Worm (Caenorhabditis elegans) whole organism, young adult: Measurements from ENCODE around the gene ttr-40.
A peak's percentile ranks its signal among the peaks of the same experiment; 100 is the strongest.

ENCODE experiments used
- B0019.2 ChIP-seq: fragments of 200-800 bp; sonication (Bioruptor generic); conservative IDR thresholded peaks from 2 replicates; pipeline ENCODE4 v1.3.6; 2022; ENCODE audit warnings: missing genetic modification reagents, missing genetic modification characterization, missing compliant biosample characterization
- B0261.1 ChIP-seq: sonication (generic microtip); optimal IDR thresholded peaks from 2 replicates; lab custom pipeline; 2016; ENCODE audit warnings: mild to moderate bottlenecking, missing genetic modification characterization, moderate library complexity, missing compliant biosample characterization
- F10E7.11 ChIP-seq: sonication (generic microtip); optimal IDR thresholded peaks from 2 replicates; lab custom pipeline; 2017; ENCODE audit warnings: mild to moderate bottlenecking, missing genetic modification characterization, moderate library complexity, missing compliant biosample characterization
- F22D6.2 ChIP-seq: sonication (generic microtip); optimal IDR thresholded peaks from 2 replicates; lab custom pipeline; 2016; ENCODE audit warnings: mild to moderate bottlenecking, missing genetic modification characterization, missing compliant biosample characterization
- F33H1.4 ChIP-seq: fragments of 200-800 bp; sonication (Bioruptor generic); IDR thresholded peaks from 2 replicates; pipeline ENCODE4 v1.3.6; 2022; ENCODE audit warnings: missing genetic modification reagents, missing genetic modification characterization, missing compliant biosample characterization
- F39B2.1 ChIP-seq: fragments of 200-800 bp; sonication (Bioruptor generic); IDR thresholded peaks from 2 replicates; pipeline ENCODE4 v1.3.6; 2022; ENCODE audit warnings: missing genetic modification reagents, missing genetic modification characterization, missing compliant biosample characterization
- F55B11.4 ChIP-seq: sonication (generic microtip); optimal IDR thresholded peaks from 2 replicates; lab custom pipeline; 2016; ENCODE audit warnings: missing compliant biosample characterization, missing genetic modification characterization, borderline replicate concordance; ENCODE audit not compliant: insufficient read depth
- F57C9.4 ChIP-seq: sonication (generic microtip); optimal IDR thresholded peaks from 2 replicates; lab custom pipeline; 2017; ENCODE audit warnings: mild to moderate bottlenecking, missing genetic modification characterization, missing compliant biosample characterization
- K11D2.4 ChIP-seq: fragments of 200-800 bp; sonication (Bioruptor generic); IDR thresholded peaks from 2 replicates; pipeline ENCODE4 v1.3.6; 2022; ENCODE audit warnings: missing genetic modification reagents, missing genetic modification characterization, missing compliant biosample characterization
- K12H6.12 ChIP-seq: fragments of 200-800 bp; sonication (Bioruptor generic); optimal IDR thresholded peaks from 2 replicates; lab custom pipeline; 2018; ENCODE audit warnings: mild to moderate bottlenecking, missing genetic modification characterization, missing compliant biosample characterization
- T07F8.4 ChIP-seq: sonication (generic microtip); optimal IDR thresholded peaks from 2 replicates; lab custom pipeline; 2016; ENCODE audit warnings: mild to moderate bottlenecking, missing genetic modification characterization, moderate library complexity, missing compliant biosample characterization
- Y53G8AR.9 ChIP-seq: fragments of 200-800 bp; sonication (Bioruptor generic); conservative IDR thresholded peaks from 2 replicates; pipeline ENCODE4 v1.3.6; 2022; ENCODE audit warnings: missing genetic modification reagents, missing genetic modification characterization, missing compliant biosample characterization
- Y95B8A.8 ChIP-seq: fragments of 200-800 bp; sonication (Bioruptor generic); IDR thresholded peaks from 2 replicates; pipeline ENCODE4 v1.3.6; 2022; ENCODE audit warnings: missing genetic modification reagents, missing genetic modification characterization, missing compliant biosample characterization
- akir-1 ChIP-seq: fragments of 200-800 bp; sonication (Bioruptor generic); optimal IDR thresholded peaks from 2 replicates; lab custom pipeline; 2018; ENCODE audit warnings: mild to moderate bottlenecking, missing genetic modification characterization, moderate library complexity, missing compliant biosample characterization
- atf-7 ChIP-seq: sonication (generic microtip); optimal IDR thresholded peaks from 2 replicates; lab custom pipeline; 2017; ENCODE audit warnings: mild to moderate bottlenecking, missing genetic modification characterization, missing compliant biosample characterization
- attf-5 ChIP-seq: fragments of 200-800 bp; sonication (Bioruptor generic); optimal IDR thresholded peaks from 2 replicates; lab custom pipeline; 2018; ENCODE audit warnings: mild to moderate bottlenecking, missing genetic modification characterization, missing compliant biosample characterization
- attf-6 ChIP-seq: fragments of 200-800 bp; sonication (Bioruptor generic); IDR thresholded peaks from 2 replicates; pipeline ENCODE4 v1.3.6; 2022; ENCODE audit warnings: missing genetic modification reagents, missing genetic modification characterization, missing compliant biosample characterization
- bed-1 ChIP-seq: fragments of 200-800 bp; sonication (Bioruptor generic); IDR thresholded peaks from 2 replicates; pipeline ENCODE4 v1.3.6; 2022; ENCODE audit warnings: missing genetic modification reagents, missing genetic modification characterization, missing compliant biosample characterization
- bed-2 ChIP-seq: fragments of 200-800 bp; sonication (Bioruptor generic); IDR thresholded peaks from 2 replicates; pipeline ENCODE4 v1.3.6; 2022; ENCODE audit warnings: missing genetic modification reagents, missing genetic modification characterization, missing compliant biosample characterization
- ceh-100 ChIP-seq: fragments of 200-800 bp; sonication (Bioruptor generic); IDR thresholded peaks from 2 replicates; pipeline ENCODE4 v1.3.6; 2022; ENCODE audit warnings: missing genetic modification reagents, missing genetic modification characterization, missing compliant biosample characterization
- ceh-27 ChIP-seq: fragments of 200-800 bp; sonication (Bioruptor generic); optimal IDR thresholded peaks from 2 replicates; lab custom pipeline; 2018; ENCODE audit warnings: mild to moderate bottlenecking, missing genetic modification characterization, moderate library complexity, missing compliant biosample characterization
- ceh-58 ChIP-seq: fragments of 200-800 bp; sonication (Bioruptor generic); IDR thresholded peaks from 2 replicates; pipeline ENCODE4 v1.3.6; 2022; ENCODE audit warnings: missing genetic modification characterization, missing compliant biosample characterization
- ceh-91 ChIP-seq: fragments of 200-800 bp; sonication (Bioruptor generic); IDR thresholded peaks from 2 replicates; pipeline ENCODE4 v1.3.6; 2022; ENCODE audit warnings: missing genetic modification reagents, missing genetic modification characterization, missing compliant biosample characterization
- die-1 ChIP-seq: sonication (generic microtip); optimal IDR thresholded peaks from 2 replicates; lab custom pipeline; 2016; ENCODE audit warnings: missing genotype, mild to moderate bottlenecking, missing genetic modification characterization, missing compliant biosample characterization
- dpl-1 ChIP-seq: fragments of 150-350 bp; optimal IDR thresholded peaks from 2 replicates; lab custom pipeline; 2014; ENCODE audit warnings: missing biosample characterization, missing genetic modification reagents, missing genetic modification characterization
- egrh-3 ChIP-seq: fragments of 200-800 bp; sonication (Bioruptor generic); IDR thresholded peaks from 2 replicates; pipeline ENCODE4 v1.3.6; 2022; ENCODE audit warnings: missing genetic modification reagents, missing genetic modification characterization, missing compliant biosample characterization
- him-1 ChIP-seq: sonication (generic microtip); optimal IDR thresholded peaks from 2 replicates; lab custom pipeline; 2016; ENCODE audit warnings: missing genotype, missing genetic modification reagents, missing genetic modification characterization, missing compliant biosample characterization
- hrde-1 ChIP-seq: sonication (generic microtip); optimal IDR thresholded peaks from 2 replicates; lab custom pipeline; 2016; ENCODE audit warnings: missing genetic modification characterization, mild to moderate bottlenecking, missing compliant biosample characterization, moderate library complexity, missing genotype, missing genetic modification reagents, borderline replicate concordance
- hsf-1 ChIP-seq: fragments of 200-800 bp; sonication (Bioruptor generic); IDR thresholded peaks from 2 replicates; pipeline ENCODE4 v1.3.6; 2022; ENCODE audit warnings: missing genetic modification reagents, missing genetic modification characterization, missing compliant biosample characterization
- let-526 ChIP-seq: fragments of 200-800 bp; sonication (Bioruptor generic); IDR thresholded peaks from 2 replicates; pipeline ENCODE4 v1.3.6; 2022; ENCODE audit warnings: missing genetic modification reagents, missing genetic modification characterization, missing compliant biosample characterization
- lir-1 ChIP-seq: fragments of 200-800 bp; sonication (Bioruptor generic); conservative IDR thresholded peaks from 2 replicates; pipeline ENCODE4 v1.3.6; 2022; ENCODE audit warnings: missing genetic modification reagents, missing genetic modification characterization, missing compliant biosample characterization
- madf-8 ChIP-seq: fragments of 200-800 bp; sonication (Bioruptor generic); conservative IDR thresholded peaks from 2 replicates; pipeline ENCODE4 v1.3.6; 2022; ENCODE audit warnings: missing genetic modification reagents, missing genetic modification characterization, missing compliant biosample characterization
- mxl-1 ChIP-seq: sonication (generic microtip); optimal IDR thresholded peaks from 2 replicates; lab custom pipeline; 2016; ENCODE audit warnings: missing genetic modification characterization, missing compliant biosample characterization
- nfya-2 ChIP-seq: fragments of 200-800 bp; sonication (Bioruptor generic); IDR thresholded peaks from 2 replicates; pipeline ENCODE4 v1.3.6; 2022; ENCODE audit warnings: missing genetic modification reagents, missing genetic modification characterization, missing compliant biosample characterization
- nhr-27 ChIP-seq: fragments of 200-800 bp; sonication (Bioruptor generic); optimal IDR thresholded peaks from 2 replicates; lab custom pipeline; 2018; ENCODE audit warnings: mild to moderate bottlenecking, missing genetic modification characterization, moderate library complexity, missing compliant biosample characterization
- nhr-90 ChIP-seq: sonication (generic microtip); optimal IDR thresholded peaks from 2 replicates; lab custom pipeline; 2016; ENCODE audit warnings: missing genotype, mild to moderate bottlenecking, missing genetic modification characterization, missing compliant biosample characterization
- pha-4 ChIP-seq: fragments of 150-350 bp; sonication (generic microtip); optimal IDR thresholded peaks from 2 replicates; lab custom pipeline; 2014; ENCODE audit warnings: missing biosample characterization, missing genetic modification reagents, missing genetic modification characterization
- sea-2 ChIP-seq: fragments of 200-800 bp; sonication (Bioruptor generic); IDR thresholded peaks from 2 replicates; pipeline ENCODE4 v1.3.6; 2022; ENCODE audit warnings: missing genetic modification characterization, missing compliant biosample characterization
- snpc-4 ChIP-seq, 5 experiments: fragments of 150-350 bp in 1 of 5; sonication (generic microtip) in 4 of 5; optimal IDR thresholded peaks; 2 replicates each; lab custom pipeline; 2014 to 2018; ENCODE audit warnings: missing genetic modification characterization in 5 of 5, missing biosample characterization in 3 of 5, antibody characterized with exemption in 2 of 5, mild to moderate bottlenecking in 2 of 5, missing compliant biosample characterization in 2 of 5, missing genotype in 2 of 5, moderate library complexity in 2 of 5, missing genetic modification reagents in 1 of 5
- somi-1 ChIP-seq: fragments of 200-800 bp; sonication (Bioruptor generic); optimal IDR thresholded peaks from 2 replicates; lab custom pipeline; 2018; ENCODE audit warnings: mild to moderate bottlenecking, missing genetic modification characterization, missing compliant biosample characterization
- sptf-2 ChIP-seq: fragments of 200-800 bp; sonication (Bioruptor generic); optimal IDR thresholded peaks from 2 replicates; lab custom pipeline; 2018; ENCODE audit warnings: mild to moderate bottlenecking, missing genetic modification characterization, missing compliant biosample characterization
- tbp1 ChIP-seq: fragments of 200-800 bp; sonication (Bioruptor generic); optimal IDR thresholded peaks from 2 replicates; lab custom pipeline; 2018; ENCODE audit warnings: mild to moderate bottlenecking, missing genetic modification characterization, missing compliant biosample characterization
- tlf-1 ChIP-seq: fragments of 200-800 bp; sonication (Bioruptor generic); optimal IDR thresholded peaks from 2 replicates; lab custom pipeline; 2018; ENCODE audit warnings: mild to moderate bottlenecking, missing genetic modification characterization, missing compliant biosample characterization
- unc-130 ChIP-seq: sonication (generic microtip); optimal IDR thresholded peaks from 2 replicates; lab custom pipeline; 2016; ENCODE audit warnings: missing genetic modification reagents, missing genetic modification characterization, missing compliant biosample characterization
- xnd-1 ChIP-seq: sonication (generic microtip); optimal IDR thresholded peaks from 2 replicates; lab custom pipeline; 2016; ENCODE audit warnings: missing genotype, missing genetic modification reagents, missing genetic modification characterization, missing compliant biosample characterization
- zim-3 ChIP-seq: sonication (generic microtip); optimal IDR thresholded peaks from 2 replicates; lab custom pipeline; 2017; ENCODE audit warnings: mild to moderate bottlenecking, missing genetic modification characterization, moderate library complexity, missing compliant biosample characterization
- ztf-6 ChIP-seq: fragments of 200-800 bp; sonication (Bioruptor generic); IDR thresholded peaks from 2 replicates; pipeline ENCODE4 v1.3.6; 2022; ENCODE audit warnings: missing genetic modification reagents, missing genetic modification characterization, missing compliant biosample characterization

Gene ttr-40

ce11 chrV:9382538-9383328 lies 27.5 kb upstream of the ttr-40 start (continued):
- peak; percentile 85 for TF ChIP-seq Y53G8AR.9 (GFP tag; lab: Robert Waterston, UW)
- no peak for TF ChIP-seq pha-4 (tag; lab: Kevin White, UChicago)
- TF ChIP-seq mxl-1 (tag; lab: Kevin White, UChicago) = no peak
- TF ChIP-seq sptf-2 (GFP tag; lab: Kevin White, UChicago) = no peak
- TF ChIP-seq ceh-91 = peak; percentile 95
- no peak for TF ChIP-seq T07F8.4 (tag; lab: Kevin White, UChicago)
- TF ChIP-seq ceh-58 = no peak
- no peak for TF ChIP-seq F39B2.1
- peak; percentile 88 for TF ChIP-seq unc-130 (GFP tag; lab: Kevin White, UChicago)
- peak; percentile 64 for TF ChIP-seq him-1
- no peak for TF ChIP-seq hrde-1
- TF ChIP-seq egrh-3 (GFP tag; lab: Robert Waterston, UW) = no peak
- no peak for TF ChIP-seq die-1 (tag; lab: Kevin White, UChicago)
- TF ChIP-seq tbp1 (GFP tag; lab: Kevin White, UChicago) = no peak
- no peak for TF ChIP-seq nhr-27 (tag; lab: Kevin White, UChicago)
- no peak for TF ChIP-seq K11D2.4 (GFP tag; lab: Robert Waterston, UW)
- no peak for TF ChIP-seq bed-1
- TF ChIP-seq F10E7.11 (tag; lab: Kevin White, UChicago) = no peak
- TF ChIP-seq ztf-6 = no peak
- peak; percentile 83 for TF ChIP-seq tlf-1 (GFP tag; lab: Kevin White, UChicago)
- TF ChIP-seq xnd-1 (tag; lab: Kevin White, UChicago) = peak; percentile 99
- TF ChIP-seq B0019.2 = peak; percentile 83
- peak; percentile 100 for TF ChIP-seq madf-8 (GFP tag; lab: Robert Waterston, UW)
- TF ChIP-seq lir-1 (GFP tag; lab: Robert Waterston, UW) = peak; percentile 42; the same call in 1 of the 2 replicates
- TF ChIP-seq ceh-100 (GFP tag; lab: Robert Waterston, UW) = no peak; the same call in 1 of the 2 replicates
- TF ChIP-seq F55B11.4 (tag; lab: Kevin White, UChicago) = no peak
- no peak for TF ChIP-seq F57C9.4 (tag; lab: Kevin White, UChicago)
- TF ChIP-seq Y95B8A.8 = peak; percentile 91; the same call in 1 of the 2 replicates
- no peak for TF ChIP-seq nhr-90
- TF ChIP-seq ceh-27 = no peak
- TF ChIP-seq sea-2 (GFP tag; lab: Robert Waterston, UW) = no peak
- peak; percentile 29 for TF ChIP-seq snpc-4 (GFP tag; optimal IDR thresholded peaks at IDR 0.05; lab: Kevin White, UChicago)
- TF ChIP-seq snpc-4 (tag; optimal IDR thresholded peaks at IDR 0.05; lab: Kevin White, UChicago) = peak in 2 of 4 experiments; percentile 50 to 60
- no peak for TF ChIP-seq somi-1 (GFP tag; lab: Kevin White, UChicago)
- TF ChIP-seq F33H1.4 (GFP tag; lab: Robert Waterston, UW) = peak; percentile 82
- peak; percentile 98 for TF ChIP-seq dpl-1 (GFP tag; lab: Kevin White, UChicago)
- TF ChIP-seq nfya-2 (GFP tag; lab: Robert Waterston, UW) = no peak
- no peak for TF ChIP-seq F22D6.2 (tag; lab: Kevin White, UChicago)
- TF ChIP-seq let-526 (GFP tag; lab: Robert Waterston, UW) = no peak
- no peak for TF ChIP-seq akir-1 (GFP tag; lab: Kevin White, UChicago)
- no peak for TF ChIP-seq atf-7 (tag; lab: Kevin White, UChicago)
- no peak for TF ChIP-seq attf-5 (GFP tag; lab: Kevin White, UChicago)
- peak; percentile 89 for TF ChIP-seq hsf-1 (GFP tag; lab: Robert Waterston, UW)
- TF ChIP-seq bed-2 (GFP tag; lab: Robert Waterston, UW) = no peak
- peak; percentile 78 for TF ChIP-seq attf-6 (GFP tag; lab: Robert Waterston, UW)
- no peak for TF ChIP-seq zim-3 (tag; lab: Kevin White, UChicago)
- no peak for TF ChIP-seq B0261.1 (tag; lab: Kevin White, UChicago)
- TF ChIP-seq K12H6.12 (tag; lab: Kevin White, UChicago) = no peak
